Fruit fly (Drosophila melanogaster) whole organism, embryonic: ENCODE measurements around the gene CG1074.

Experiments used
- Blimp-1 ChIP-seq: fragments of 200-800 bp; sonication (Bioruptor generic); optimal IDR thresholded peaks from 3 replicates; lab custom pipeline; 2018; ENCODE audit warnings: missing biosample characterization, missing genetic modification characterization, mild to moderate bottlenecking, moderate library complexity, missing genetic modification reagents
- CG10321 ChIP-seq: fragments of 200-800 bp; sonication (Bioruptor generic); IDR thresholded peaks from 2 replicates; pipeline ENCODE4 v1.3.6; 2022; ENCODE audit warnings: missing biosample characterization, missing genetic modification characterization
- CG10979 ChIP-seq: fragments of 200-800 bp; sonication (Bioruptor generic); optimal IDR thresholded peaks from 2 replicates; lab custom pipeline; 2018; ENCODE audit warnings: missing biosample characterization, mild to moderate bottlenecking, missing genetic modification characterization, moderate library complexity
- CG1233 ChIP-seq: fragments of 200-800 bp; sonication (Bioruptor generic); optimal IDR thresholded peaks from 4 replicates; lab custom pipeline; 2018; ENCODE audit warnings: missing biosample characterization, mild to moderate bottlenecking, missing genetic modification characterization
- CG13775 ChIP-seq: fragments of 200-800 bp; sonication (Bioruptor generic); optimal IDR thresholded peaks from 3 replicates; lab custom pipeline; 2017; ENCODE audit warnings: missing biosample characterization, mild to moderate bottlenecking, missing genetic modification characterization
- CG15269 ChIP-seq: fragments of 200-800 bp; sonication (Bioruptor generic); optimal IDR thresholded peaks from 2 replicates; lab custom pipeline; 2018; ENCODE audit warnings: missing biosample characterization, mild to moderate bottlenecking, missing genetic modification characterization, moderate library complexity
- CG17802 ChIP-seq: fragments of 200-800 bp; sonication (Bioruptor generic); optimal IDR thresholded peaks from 2 replicates; lab custom pipeline; 2018; ENCODE audit warnings: missing biosample characterization, mild to moderate bottlenecking, missing genetic modification characterization, moderate library complexity
- CG2116 ChIP-seq: fragments of 200-800 bp; sonication (Bioruptor generic); optimal IDR thresholded peaks from 3 replicates; lab custom pipeline; 2018; ENCODE audit warnings: missing biosample characterization, mild to moderate bottlenecking, missing genetic modification characterization
- CG3407 ChIP-seq: fragments of 200-800 bp; sonication (Bioruptor generic); optimal IDR thresholded peaks from 2 replicates; lab custom pipeline; 2018; ENCODE audit warnings: missing biosample characterization, mild to moderate bottlenecking, missing genetic modification characterization
- CG34376 ChIP-seq: fragments of 200-800 bp; sonication (Bioruptor generic); optimal IDR thresholded peaks from 2 replicates; lab custom pipeline; 2018; ENCODE audit warnings: missing biosample characterization, mild to moderate bottlenecking, missing genetic modification characterization
- CG3847 ChIP-seq: fragments of 200-800 bp; sonication (Bioruptor generic); IDR thresholded peaks from 2 replicates; pipeline ENCODE4 v1.3.6; 2022; ENCODE audit warnings: missing biosample characterization, missing genetic modification characterization
- CG4282 ChIP-seq: fragments of 200-800 bp; sonication (Bioruptor generic); optimal IDR thresholded peaks from 2 replicates; lab custom pipeline; 2016; ENCODE audit warnings: missing biosample characterization, missing genetic modification characterization
- CG4617 ChIP-seq: fragments of 200-800 bp; sonication (Bioruptor generic); optimal IDR thresholded peaks from 3 replicates; lab custom pipeline; 2016; ENCODE audit warnings: missing biosample characterization, missing genetic modification characterization, borderline replicate concordance
- CG4820 ChIP-seq: fragments of 200-800 bp; sonication (Bioruptor generic); optimal IDR thresholded peaks from 3 replicates; lab custom pipeline; 2016; ENCODE audit warnings: missing biosample characterization, missing genetic modification characterization
- CG4854 ChIP-seq: fragments of 200-800 bp; sonication (Bioruptor generic); optimal IDR thresholded peaks from 2 replicates; lab custom pipeline; 2016; ENCODE audit warnings: missing biosample characterization, missing genetic modification characterization, inconsistent platforms
- CG5180 ChIP-seq: fragments of 200-800 bp; sonication (Bioruptor generic); optimal IDR thresholded peaks from 3 replicates; lab custom pipeline; 2017; ENCODE audit warnings: missing biosample characterization, missing genetic modification characterization, mild to moderate bottlenecking, moderate library complexity, missing genetic modification reagents
- CG5245 ChIP-seq: fragments of 200-800 bp; sonication (Bioruptor generic); optimal IDR thresholded peaks from 3 replicates; lab custom pipeline; 2016; ENCODE audit warnings: missing biosample characterization, missing genetic modification characterization
- CG6654 ChIP-seq: fragments of 200-800 bp; sonication (Bioruptor generic); optimal IDR thresholded peaks from 2 replicates; lab custom pipeline; 2017; ENCODE audit warnings: missing biosample characterization, mild to moderate bottlenecking, missing genetic modification characterization
- CG9437 ChIP-seq: fragments of 200-800 bp; sonication (Bioruptor generic); optimal IDR thresholded peaks from 2 replicates; lab custom pipeline; 2018; ENCODE audit warnings: missing biosample characterization, mild to moderate bottlenecking, missing genetic modification characterization
- CHES-1-like ChIP-seq: fragments of 200-800 bp; sonication (Bioruptor generic); optimal IDR thresholded peaks from 2 replicates; lab custom pipeline; 2016; ENCODE audit warnings: missing biosample characterization, missing genetic modification characterization
- CoRest ChIP-seq: fragments of 200-800 bp; sonication (Bioruptor generic); optimal IDR thresholded peaks from 3 replicates; lab custom pipeline; 2018; ENCODE audit warnings: missing biosample characterization, mild to moderate bottlenecking, missing genetic modification characterization, moderate library complexity
- Dbx ChIP-seq: fragments of 200-800 bp; sonication (Bioruptor generic); IDR thresholded peaks from 3 replicates; pipeline ENCODE4 v1.3.6; 2022; ENCODE audit warnings: missing biosample characterization, missing genetic modification characterization
- Ets97D ChIP-seq: fragments of 200-800 bp; sonication (Bioruptor generic); optimal IDR thresholded peaks from 3 replicates; lab custom pipeline; 2016; ENCODE audit warnings: missing biosample characterization, missing genetic modification characterization
- Gug ChIP-seq: fragments of 200-800 bp; sonication (Bioruptor generic); IDR thresholded peaks from 4 replicates; pipeline ENCODE4 v1.3.6; 2022; ENCODE audit warnings: missing biosample characterization, missing genetic modification characterization
- H15 ChIP-seq: fragments of 200-800 bp; sonication (Bioruptor generic); IDR thresholded peaks from 3 replicates; pipeline ENCODE4 v1.3.6; 2022; ENCODE audit warnings: missing biosample characterization, missing genetic modification characterization
- Hr39 ChIP-seq: fragments of >200 bp; optimal IDR thresholded peaks from 2 replicates; lab custom pipeline; 2017
- Meics ChIP-seq: fragments of 200-800 bp; sonication (Bioruptor generic); optimal IDR thresholded peaks from 2 replicates; lab custom pipeline; 2017; ENCODE audit warnings: missing biosample characterization, mild to moderate bottlenecking, missing genetic modification characterization
- Mes4 ChIP-seq: fragments of 200-800 bp; sonication (Bioruptor generic); optimal IDR thresholded peaks from 2 replicates; lab custom pipeline; 2016; ENCODE audit warnings: missing biosample characterization, missing genetic modification characterization
- NFAT ChIP-seq: fragments of 200-800 bp; sonication (Bioruptor generic); IDR thresholded peaks from 2 replicates; pipeline ENCODE4 v1.3.6; 2022; ENCODE audit warnings: missing biosample characterization, missing genetic modification characterization
- Neu2 ChIP-seq: fragments of 200-800 bp; sonication (Bioruptor generic); optimal IDR thresholded peaks from 3 replicates; lab custom pipeline; 2016; ENCODE audit warnings: missing biosample characterization, missing genetic modification characterization, borderline replicate concordance
- Nf-YA ChIP-seq: fragments of 200-800 bp; sonication (Bioruptor generic); IDR thresholded peaks from 2 replicates; pipeline ENCODE4 v1.3.6; 2022; ENCODE audit warnings: missing biosample characterization, missing genetic modification characterization
- Rx ChIP-seq: fragments of 200-800 bp; sonication (Bioruptor generic); IDR thresholded peaks from 2 replicates; pipeline ENCODE4 v1.3.6; 2022; ENCODE audit warnings: missing biosample characterization, missing genetic modification characterization
- abd-A ChIP-seq: fragments of 200-800 bp; sonication (Bioruptor generic); optimal IDR thresholded peaks from 3 replicates; lab custom pipeline; 2019; ENCODE audit warnings: missing biosample characterization, mild to moderate bottlenecking, missing genetic modification characterization, moderate library complexity
- ase ChIP-seq: fragments of 200-800 bp; sonication (Bioruptor generic); IDR thresholded peaks from 3 replicates; pipeline ENCODE4 v1.3.6; 2022; ENCODE audit warnings: missing biosample characterization, missing genetic modification characterization
- bbx ChIP-seq: fragments of 200-800 bp; sonication (Bioruptor generic); IDR thresholded peaks from 2 replicates; pipeline ENCODE4 v1.3.6; 2022; ENCODE audit warnings: missing biosample characterization, missing genetic modification characterization; ENCODE audit not compliant: partially characterized antibody
- bowl ChIP-seq: fragments of 200-800 bp; sonication (Bioruptor generic); IDR thresholded peaks from 2 replicates; pipeline ENCODE4 v1.3.6; 2022; ENCODE audit warnings: missing biosample characterization, missing genetic modification characterization
- bsh ChIP-seq, 2 experiments: fragments of 200-800 bp; sonication (Bioruptor generic); optimal IDR thresholded peaks; 2 replicates each; lab custom pipeline; 2017 to 2018; ENCODE audit warnings: mild to moderate bottlenecking in 2 of 2, missing biosample characterization in 2 of 2, missing genetic modification characterization in 2 of 2, moderate library complexity in 1 of 2
- ewg ChIP-seq: fragments of 200-800 bp; sonication (Bioruptor generic); optimal IDR thresholded peaks from 3 replicates; lab custom pipeline; 2017; ENCODE audit warnings: mild to moderate bottlenecking, missing biosample characterization, missing genetic modification reagents, missing genetic modification characterization
- kni ChIP-seq: fragments of 200-800 bp; sonication (Bioruptor generic); optimal IDR thresholded peaks from 3 replicates; lab custom pipeline; 2017; ENCODE audit warnings: mild to moderate bottlenecking, missing biosample characterization, missing genetic modification reagents, missing genetic modification characterization
- lbe ChIP-seq: fragments of 200-800 bp; sonication (Bioruptor generic); optimal IDR thresholded peaks from 2 replicates; lab custom pipeline; 2016; ENCODE audit warnings: missing biosample characterization, mild to moderate bottlenecking, missing genetic modification characterization
- nerfin-2 ChIP-seq: fragments of 200-800 bp; sonication (Bioruptor generic); IDR thresholded peaks from 2 replicates; pipeline ENCODE4 v1.3.6; 2022; ENCODE audit warnings: missing biosample characterization, missing genetic modification characterization; ENCODE audit not compliant: partially characterized antibody
- org-1 ChIP-seq: fragments of 200-800 bp; sonication (Bioruptor generic); optimal IDR thresholded peaks from 2 replicates; lab custom pipeline; 2017; ENCODE audit warnings: missing biosample characterization, missing genetic modification characterization
- scrt ChIP-seq: fragments of 200-800 bp; sonication (Bioruptor generic); optimal IDR thresholded peaks from 2 replicates; lab custom pipeline; 2018; ENCODE audit warnings: missing biosample characterization, mild to moderate bottlenecking, missing genetic modification characterization, moderate library complexity
- sens-2 ChIP-seq: fragments of 200-800 bp; sonication (Bioruptor generic); IDR thresholded peaks from 2 replicates; pipeline ENCODE4 v1.3.6; 2022; ENCODE audit warnings: missing biosample characterization, missing genetic modification characterization
- sna ChIP-seq: fragments of 200-800 bp; sonication (Bioruptor generic); IDR thresholded peaks from 2 replicates; pipeline ENCODE4 v1.3.6; 2022; ENCODE audit warnings: missing biosample characterization, missing genetic modification characterization; ENCODE audit not compliant: partially characterized antibody
- sr ChIP-seq: fragments of 200-800 bp; sonication (Bioruptor generic); IDR thresholded peaks from 3 replicates; pipeline ENCODE4 v1.3.6; 2022; ENCODE audit warnings: missing biosample characterization, missing genetic modification characterization
- tap ChIP-seq: fragments of 200-800 bp; optimal IDR thresholded peaks from 3 replicates; lab custom pipeline; 2019; ENCODE audit warnings: missing biosample characterization, mild to moderate bottlenecking, missing genetic modification characterization, moderate library complexity
- unpg ChIP-seq: fragments of 200-800 bp; sonication (Bioruptor generic); optimal IDR thresholded peaks from 3 replicates; lab custom pipeline; 2018; ENCODE audit warnings: missing biosample characterization, mild to moderate bottlenecking, missing genetic modification characterization, moderate library complexity

The CG1074 gene

dm6 chr3R:4394654-4395581, 38.8 kb upstream of the CG1074 start (continued):
- peak; percentile 79 for TF ChIP-seq CG5180 (GFP tag; lab: Kevin White, UChicago)
- peak; percentile 73; the same call in 1 of the 2 replicates for TF ChIP-seq bowl (GFP tag; lab: Robert Waterston, UW)
- TF ChIP-seq CG4854, result peak; percentile 80
- TF ChIP-seq sna, result no peak
- no peak for TF ChIP-seq bbx (GFP tag; lab: Robert Waterston, UW)
- peak; percentile 92 for TF ChIP-seq CG15269 (tag; lab: Kevin White, UChicago)
- TF ChIP-seq Hr39 (lab: Kevin White, UChicago), result no peak
- peak; percentile 50 for TF ChIP-seq CG4617 (GFP tag; lab: Kevin White, UChicago)
- TF ChIP-seq Dbx (GFP tag; lab: Robert Waterston, UW), result peak; percentile 89
- peak; percentile 85 for TF ChIP-seq tap (tag; lab: Kevin White, UChicago)
- TF ChIP-seq CG6654, result peak; percentile 70
- peak; percentile 41 for TF ChIP-seq CG4282
- peak; percentile 8 for TF ChIP-seq kni (GFP tag; lab: Kevin White, UChicago)
- TF ChIP-seq CG10979 (tag; lab: Kevin White, UChicago), result peak; percentile 84
- peak; percentile 70 for TF ChIP-seq CG3847
- peak; percentile 71 for TF ChIP-seq NFAT (GFP tag; lab: Robert Waterston, UW)
- peak; percentile 61; the same call in 1 of the 2 replicates for TF ChIP-seq CG10321 (GFP tag; lab: Robert Waterston, UW)
- no peak for TF ChIP-seq Blimp-1 (GFP tag; lab: Kevin White, UChicago)
- no peak for TF ChIP-seq nerfin-2 (GFP tag; lab: Robert Waterston, UW)
- peak; percentile 84 for TF ChIP-seq scrt (GFP tag; lab: Kevin White, UChicago)
- TF ChIP-seq Meics (GFP tag; lab: Kevin White, UChicago), result peak; percentile 88
- TF ChIP-seq CG3407 (GFP tag; lab: Kevin White, UChicago), result peak; percentile 70
- no peak for TF ChIP-seq Neu2 (GFP tag; lab: Kevin White, UChicago)
- TF ChIP-seq ewg (GFP tag; lab: Kevin White, UChicago), result peak; percentile 77
- peak; percentile 90 for TF ChIP-seq org-1 (GFP tag; lab: Kevin White, UChicago)
- TF ChIP-seq sens-2 (GFP tag; lab: Robert Waterston, UW), result peak; percentile 53; the same call in 1 of the 2 replicates
- TF ChIP-seq CG4820 (GFP tag; lab: Kevin White, UChicago), result peak; percentile 84
- TF ChIP-seq H15, result peak; percentile 86
- peak; percentile 72 for TF ChIP-seq CG13775
- TF ChIP-seq Gug (GFP tag; lab: Robert Waterston, UW), result peak; percentile 81
- peak; percentile 90 for TF ChIP-seq unpg (GFP tag; lab: Kevin White, UChicago)
- TF ChIP-seq CG2116 (GFP tag; lab: Kevin White, UChicago), result peak; percentile 34
- TF ChIP-seq Rx (GFP tag; lab: Robert Waterston, UW), result peak; percentile 85
- TF ChIP-seq CG5245 (GFP tag; lab: Kevin White, UChicago), result peak; percentile 71
- TF ChIP-seq CG1233, result peak; percentile 75
- TF ChIP-seq sr (GFP tag; lab: Robert Waterston, UW), result peak; percentile 58; the same call in 1 of the 3 replicates
- peak; percentile 72 for TF ChIP-seq Ets97D (GFP tag; lab: Kevin White, UChicago)
- TF ChIP-seq ase, result peak; percentile 85
- TF ChIP-seq bsh (GFP tag; optimal IDR thresholded peaks at IDR 0.05; lab: Kevin White, UChicago), result peak; percentile 88 to 90
- peak; percentile 75 for TF ChIP-seq CG9437 (GFP tag; lab: Kevin White, UChicago)
- TF ChIP-seq CoRest (tag; lab: Kevin White, UChicago), result peak; percentile 91
- TF ChIP-seq Mes4 (GFP tag; lab: Kevin White, UChicago), result peak; percentile 81
- TF ChIP-seq abd-A (tag; lab: Kevin White, UChicago), result no peak
- peak; percentile 91 for TF ChIP-seq lbe (GFP tag; lab: Kevin White, UChicago)
- TF ChIP-seq CHES-1-like, result peak; percentile 80
- peak; percentile 70 for TF ChIP-seq CG34376
- peak; percentile 74 for TF ChIP-seq Nf-YA (GFP tag; lab: Robert Waterston, UW)
- TF ChIP-seq CG17802 (tag; lab: Kevin White, UChicago), result peak; percentile 60
